1 fruit fly cellular context compared by ENCODE assay signal in genomic region chr3L:12667998-12668616, dm6.
TF ChIP-seq lines count a peak whose summit lies in the region.

No protein-coding gene starts in this region.

TF ChIP-seq in whole organism, embryonic, 481 proteins besides CTCF, POLR2A, EP300 and RAD21 (continued from another document):
- TF ChIP-seq Med (GFP tag; lab: Kevin White, UChicago) (peak; percentile 86), Jarid2 (GFP tag; optimal IDR thresholded peaks at IDR 0.05; lab: Kevin White, UChicago) (peak; percentile 7), chm (GFP tag; IDR thresholded peaks at IDR 0.05; lab: Robert Waterston, UW) (peak; percentile 17; the same call in 1 of the 2 replicates), CG17361 (GFP tag; IDR thresholded peaks at IDR 0.05; lab: Robert Waterston, UW) (peak; percentile 55; the same call in 1 of the 3 replicates), Atf-2 (GFP tag; optimal IDR thresholded peaks at IDR 0.05; lab: Kevin White, UChicago) (no peak), CG8089 (GFP tag; optimal IDR thresholded peaks at IDR 0.05; lab: Kevin White, UChicago) (peak; percentile 22), CG7839 (tag; optimal IDR thresholded peaks at IDR 0.05; lab: Kevin White, UChicago) (peak; percentile 50), prd (optimal IDR thresholded peaks at IDR 0.05; lab: Kevin White, UChicago) (no peak), prd (GFP tag; IDR thresholded peaks at IDR 0.05; lab: Robert Waterston, UW) (peak; percentile 53; the same call in 1 of the 3 replicates), CG15696 (tag; optimal IDR thresholded peaks at IDR 0.05; lab: Kevin White, UChicago) (peak; percentile 45), CG13424 (tag; optimal IDR thresholded peaks at IDR 0.05; lab: Kevin White, UChicago) (peak; percentile 7), CG3407 (GFP tag; optimal IDR thresholded peaks at IDR 0.05; lab: Kevin White, UChicago) (peak; percentile 1), pan (optimal IDR thresholded peaks at IDR 0.05; lab: Kevin White, UChicago) (no peak), pan (GFP tag; optimal IDR thresholded peaks at IDR 0.05 in 1 of 2, IDR thresholded peaks at IDR 0.05 in 1 of 2) (peak in 1 of 2 experiments; percentile 5), ac (GFP tag; optimal IDR thresholded peaks at IDR 0.05; lab: Kevin White, UChicago) (peak; percentile 40), CG12391 (tag; optimal IDR thresholded peaks at IDR 0.05; lab: Kevin White, UChicago) (peak; percentile 34), CG10209 (GFP tag; optimal IDR thresholded peaks at IDR 0.05; lab: Kevin White, UChicago) (peak; percentile 47), CG17802 (tag; optimal IDR thresholded peaks at IDR 0.05; lab: Kevin White, UChicago) (peak; percentile 29), tll (GFP tag; optimal IDR thresholded peaks at IDR 0.05; lab: Kevin White, UChicago) (no peak), stwl (tag; optimal IDR thresholded peaks at IDR 0.05; lab: Kevin White, UChicago) (peak; percentile 17), HHEX (GFP tag; optimal IDR thresholded peaks at IDR 0.05; lab: Kevin White, UChicago) (peak; percentile 45), NFAT (GFP tag; IDR thresholded peaks at IDR 0.05; lab: Robert Waterston, UW) (peak; percentile 41; the same call in 1 of the 2 replicates), CG12219 (GFP tag; optimal IDR thresholded peaks at IDR 0.05; lab: Kevin White, UChicago) (peak; percentile 33), Sry-δ (GFP tag; optimal IDR thresholded peaks at IDR 0.05; lab: Kevin White, UChicago) (no peak), CG31365 (tag; optimal IDR thresholded peaks at IDR 0.05; lab: Kevin White, UChicago) (peak; percentile 26), ind (GFP tag; optimal IDR thresholded peaks at IDR 0.05; lab: Kevin White, UChicago) (peak; percentile 6), CG17612 (GFP tag; IDR thresholded peaks at IDR 0.05; lab: Robert Waterston, UW) (no peak), shn (GFP tag; optimal IDR thresholded peaks at IDR 0.05; lab: Kevin White, UChicago) (peak; percentile 14), bsh (GFP tag; optimal IDR thresholded peaks at IDR 0.05; lab: Kevin White, UChicago) (peak in 1 of 2 experiments; percentile 23), CG12942 (GFP tag; optimal IDR thresholded peaks at IDR 0.05; lab: Kevin White, UChicago) (no peak), CoRest (tag; optimal IDR thresholded peaks at IDR 0.05; lab: Kevin White, UChicago) (peak; percentile 43), GATAe (GFP tag; conservative IDR thresholded peaks at IDR 0.05; lab: Robert Waterston, UW) (no peak), wek (GFP tag; optimal IDR thresholded peaks at IDR 0.05; lab: Kevin White, UChicago) (peak; percentile 25), CG1024 (GFP tag; IDR thresholded peaks at IDR 0.05; lab: Robert Waterston, UW) (peak; percentile 38; the same call in 1 of the 2 replicates), CG4707 (GFP tag; optimal IDR thresholded peaks at IDR 0.05; lab: Kevin White, UChicago) (peak; percentile 24), CG4424 (GFP tag; optimal IDR thresholded peaks at IDR 0.05; lab: Kevin White, UChicago) (peak; percentile 46), Trl (optimal IDR thresholded peaks at IDR 0.05; lab: Kevin White, UChicago) (no peak), Trl (GFP tag; optimal IDR thresholded peaks at IDR 0.05; lab: Kevin White, UChicago) (peak; percentile 3), zfh1 (GFP tag; IDR thresholded peaks at IDR 0.05; lab: Robert Waterston, UW) (peak; percentile 75), ci (GFP tag; IDR thresholded peaks at IDR 0.05; lab: Robert Waterston, UW) (peak; percentile 67; the same call in 2 of the 3 replicates), CG11247 (GFP tag; IDR thresholded peaks at IDR 0.05; lab: Robert Waterston, UW) (0 out of 2 replicates have a peak, but pooled peaks have one; percentile 31), CG11398 (GFP tag; optimal IDR thresholded peaks at IDR 0.05; lab: Kevin White, UChicago) (no peak), CG2712 (tag; optimal IDR thresholded peaks at IDR 0.05; lab: Kevin White, UChicago) (peak; percentile 54), dati (GFP tag; IDR thresholded peaks at IDR 0.05; lab: Robert Waterston, UW) (no peak), CG17328 (GFP tag; IDR thresholded peaks at IDR 0.05; lab: Robert Waterston, UW) (0 out of 2 replicates have a peak, but pooled peaks have one; percentile 21), CG5245 (GFP tag; optimal IDR thresholded peaks at IDR 0.05; lab: Kevin White, UChicago) (peak; percentile 18), ranshi (GFP tag; IDR thresholded peaks at IDR 0.05; lab: Robert Waterston, UW) (peak; percentile 37; the same call in 1 of the 2 replicates), sens (GFP tag; lab: Kevin White, UChicago) (peak; percentile 90), slbo (GFP tag; IDR thresholded peaks at IDR 0.05; lab: Robert Waterston, UW) (peak; percentile 12; the same call in 1 of the 2 replicates), Ets65A (GFP tag; lab: Kevin White, UChicago) (peak; percentile 95), repo (GFP tag; optimal IDR thresholded peaks at IDR 0.05; lab: Kevin White, UChicago) (peak; percentile 17), Fer2 (tag; optimal IDR thresholded peaks at IDR 0.05; lab: Kevin White, UChicago) (no peak), PHDP (tag; optimal IDR thresholded peaks at IDR 0.05; lab: Kevin White, UChicago) (no peak), Dip2 (GFP tag; IDR thresholded peaks at IDR 0.05; lab: Robert Waterston, UW) (peak; percentile 52; the same call in 1 of the 2 replicates), CG33557 (GFP tag; optimal IDR thresholded peaks at IDR 0.05; lab: Kevin White, UChicago) (peak; percentile 17), CG9727 (GFP tag; optimal IDR thresholded peaks at IDR 0.05; lab: Kevin White, UChicago) (peak; percentile 66), CG7271 (tag; optimal IDR thresholded peaks at IDR 0.05; lab: Kevin White, UChicago) (peak; percentile 52), CG16813 (GFP tag; IDR thresholded peaks at IDR 0.05; lab: Robert Waterston, UW; ENCODE audit: partially characterized antibody) (no peak), CG1233 (GFP tag; optimal IDR thresholded peaks at IDR 0.05; lab: Kevin White, UChicago) (peak; percentile 55), CG4360 (GFP tag; IDR thresholded peaks at IDR 0.05; lab: Robert Waterston, UW) (peak; percentile 37; the same call in 1 of the 2 replicates), phol (tag; optimal IDR thresholded peaks at IDR 0.05; lab: Kevin White, UChicago) (peak; percentile 50), fd96Cb (tag; optimal IDR thresholded peaks at IDR 0.05; lab: Kevin White, UChicago) (peak; percentile 44), onecut (GFP tag; IDR thresholded peaks at IDR 0.05; lab: Robert Waterston, UW) (peak; percentile 45), MTF-1 (GFP tag; optimal IDR thresholded peaks at IDR 0.05; lab: Kevin White, UChicago; ENCODE audit: borderline replicate concordance) (peak; percentile 73), dm (GFP tag; optimal IDR thresholded peaks at IDR 0.05; lab: Kevin White, UChicago) (no peak), mirr (GFP tag; optimal IDR thresholded peaks at IDR 0.05; lab: Kevin White, UChicago) (peak; percentile 81)
